Worm (Caenorhabditis elegans) whole organism, early embryonic: ENCODE data around the gene M04C3.5.

ENCODE experiments used
- B0310.2 ChIP-seq: sonication (generic microtip); optimal IDR thresholded peaks from 2 replicates; lab custom pipeline; 2016; ENCODE audit warnings: mild to moderate bottlenecking, missing genetic modification characterization, missing compliant biosample characterization
- F13C5.2 ChIP-seq: sonication (generic microtip); optimal IDR thresholded peaks from 2 replicates; lab custom pipeline; 2017; ENCODE audit warnings: mild to moderate bottlenecking, missing genetic modification characterization, inconsistent platforms, missing compliant biosample characterization
- aly-1 ChIP-seq: sonication (generic microtip); optimal IDR thresholded peaks from 2 replicates; lab custom pipeline; 2016; ENCODE audit warnings: missing genetic modification characterization, missing compliant biosample characterization
- ama-1 ChIP-seq: fragments of 150-350 bp; optimal IDR thresholded peaks from 2 replicates; lab custom pipeline; 2014
- ceh-13 ChIP-seq: fragments of 200-800 bp; sonication (Bioruptor generic); optimal IDR thresholded peaks from 2 replicates; lab custom pipeline; 2018; ENCODE audit warnings: mild to moderate bottlenecking, missing genetic modification characterization, missing compliant biosample characterization
- ceh-36 ChIP-seq: sonication (generic microtip); optimal IDR thresholded peaks from 2 replicates; lab custom pipeline; 2016; ENCODE audit warnings: missing genetic modification characterization, inconsistent platforms, missing compliant biosample characterization
- ets-7 ChIP-seq: sonication (generic microtip); optimal IDR thresholded peaks from 2 replicates; lab custom pipeline; 2016; ENCODE audit warnings: missing genotype, missing genetic modification characterization, missing compliant biosample characterization
- flt-1 ChIP-seq: fragments of 200-800 bp; sonication (Bioruptor generic); IDR thresholded peaks from 2 replicates; pipeline ENCODE4 v1.3.6; 2022; ENCODE audit warnings: missing genetic modification characterization, missing compliant biosample characterization
- hnd-1 ChIP-seq: sonication (generic microtip); optimal IDR thresholded peaks from 2 replicates; lab custom pipeline; 2016; ENCODE audit warnings: missing genetic modification characterization, missing compliant biosample characterization
- pes-1 ChIP-seq: fragments of 200-800 bp; sonication (Bioruptor generic); IDR thresholded peaks from 2 replicates; pipeline ENCODE4 v1.3.6; 2022; ENCODE audit warnings: missing genetic modification reagents, missing genetic modification characterization, missing compliant biosample characterization
- scrt-1 ChIP-seq: fragments of 200-800 bp; sonication (Bioruptor generic); IDR thresholded peaks from 2 replicates; pipeline ENCODE4 v1.3.6; 2022; ENCODE audit warnings: missing genetic modification characterization, missing compliant biosample characterization
- sea-1 ChIP-seq: fragments of 200-800 bp; sonication (Bioruptor generic); conservative IDR thresholded peaks from 2 replicates; pipeline ENCODE4 v1.3.6; 2022; ENCODE audit warnings: missing genetic modification characterization, missing compliant biosample characterization
- tbx-11 ChIP-seq: fragments of 200-800 bp; sonication (Bioruptor generic); IDR thresholded peaks from 2 replicates; pipeline ENCODE4 v1.3.6; 2022; ENCODE audit warnings: missing genetic modification characterization, missing compliant biosample characterization
- tbx-37 ChIP-seq: fragments of 200-800 bp; sonication (Bioruptor generic); conservative IDR thresholded peaks from 2 replicates; pipeline ENCODE4 v1.3.6; 2022; ENCODE audit warnings: missing genetic modification reagents, missing genetic modification characterization, missing compliant biosample characterization

DNA sequence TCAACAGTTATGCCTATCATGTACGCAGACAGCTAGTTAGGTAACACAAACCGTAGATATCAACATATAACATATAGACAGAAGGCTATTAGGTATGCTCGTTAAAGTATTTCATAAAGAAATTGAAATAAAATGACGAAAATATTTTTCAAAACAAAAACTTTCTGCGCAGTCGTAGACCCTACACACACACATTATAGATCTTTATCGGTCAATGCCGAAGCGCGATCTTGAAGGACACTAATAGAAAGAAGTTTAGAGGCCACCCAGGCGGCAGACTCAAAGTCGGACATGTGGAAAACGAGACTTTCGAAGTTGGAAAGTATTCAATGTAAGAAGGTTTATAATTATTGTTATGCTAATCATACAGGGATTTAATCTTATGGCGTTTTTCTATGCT, 20.6 kb upstream of the M04C3.5 start:
- TF ChIP-seq sea-1, result no peak
- TF ChIP-seq pes-1 (GFP tag; lab: Robert Waterston, UW), result no peak
- no peak for TF ChIP-seq ceh-13
- no peak for TF ChIP-seq ets-7
- TF ChIP-seq ama-1 (lab: Kevin White, UChicago), result no peak
- no peak for TF ChIP-seq F13C5.2 (tag; lab: Kevin White, UChicago)
- TF ChIP-seq scrt-1 (GFP tag; lab: Robert Waterston, UW), result no peak
- no peak for TF ChIP-seq aly-1 (tag; lab: Kevin White, UChicago)
- TF ChIP-seq ceh-36, result no peak
- TF ChIP-seq hnd-1, result no peak
- TF ChIP-seq tbx-11 (GFP tag; lab: Robert Waterston, UW), result no peak
- no peak for TF ChIP-seq B0310.2 (tag; lab: Kevin White, UChicago)
- TF ChIP-seq flt-1 (GFP tag; lab: Robert Waterston, UW), result no peak
- no peak for TF ChIP-seq tbx-37
